Fruit fly (Drosophila melanogaster) whole organism, embryonic: Measurements from ENCODE around the gene Tango9.

Experiments
- Bdp1 ChIP-seq: fragments of 200-800 bp; sonication (Bioruptor generic); optimal IDR thresholded peaks from 3 replicates; lab custom pipeline; 2016; ENCODE audit warnings: missing biosample characterization, missing genetic modification characterization
- Bteb2 ChIP-seq: fragments of 200-800 bp; sonication (Bioruptor generic); optimal IDR thresholded peaks from 2 replicates; lab custom pipeline; 2016; ENCODE audit warnings: missing biosample characterization, missing genetic modification characterization
- CG10209 ChIP-seq: fragments of 200-800 bp; sonication (Bioruptor generic); optimal IDR thresholded peaks from 3 replicates; lab custom pipeline; 2017; ENCODE audit warnings: missing biosample characterization, mild to moderate bottlenecking, missing genetic modification characterization, missing genetic modification reagents
- CG10654 ChIP-seq: fragments of 200-800 bp; sonication (Bioruptor generic); optimal IDR thresholded peaks from 2 replicates; lab custom pipeline; 2016; ENCODE audit warnings: missing biosample characterization, missing genetic modification characterization
- CG12744 ChIP-seq: fragments of 200-800 bp; sonication (Bioruptor generic); optimal IDR thresholded peaks from 2 replicates; lab custom pipeline; 2016; ENCODE audit warnings: missing biosample characterization, missing genetic modification characterization
- CG13123 ChIP-seq: fragments of 200-800 bp; sonication (Bioruptor generic); optimal IDR thresholded peaks from 2 replicates; lab custom pipeline; 2016; ENCODE audit warnings: missing biosample characterization, missing genetic modification characterization
- CG15073 ChIP-seq: fragments of 200-800 bp; sonication (Bioruptor generic); optimal IDR thresholded peaks from 2 replicates; lab custom pipeline; 2016; ENCODE audit warnings: missing biosample characterization, missing genetic modification characterization
- CG15601 ChIP-seq: fragments of 200-800 bp; sonication (Bioruptor generic); optimal IDR thresholded peaks from 3 replicates; lab custom pipeline; 2019; ENCODE audit warnings: missing biosample characterization, mild to moderate bottlenecking, missing genetic modification characterization, moderate library complexity
- CG16779 ChIP-seq: fragments of 200-800 bp; sonication (Bioruptor generic); IDR thresholded peaks from 2 replicates; pipeline ENCODE4 v1.3.6; 2022; ENCODE audit warnings: missing biosample characterization, missing genetic modification characterization
- CG1792 ChIP-seq: fragments of 200-800 bp; sonication (Bioruptor generic); optimal IDR thresholded peaks from 2 replicates; lab custom pipeline; 2016; ENCODE audit warnings: missing biosample characterization, missing genetic modification characterization
- CG18619 ChIP-seq: fragments of 200-800 bp; sonication (Bioruptor generic); optimal IDR thresholded peaks from 3 replicates; lab custom pipeline; 2017; ENCODE audit warnings: missing biosample characterization, mild to moderate bottlenecking, missing genetic modification characterization
- CG2202 ChIP-seq: fragments of 200-800 bp; sonication (Bioruptor generic); optimal IDR thresholded peaks from 2 replicates; lab custom pipeline; 2018; ENCODE audit warnings: missing biosample characterization, mild to moderate bottlenecking, missing genetic modification characterization
- CG34422 ChIP-seq: fragments of 200-800 bp; sonication (Bioruptor generic); IDR thresholded peaks from 3 replicates; pipeline ENCODE4 v1.3.6; 2022; ENCODE audit warnings: missing biosample characterization, missing genetic modification characterization
- CG3995 ChIP-seq: fragments of 200-800 bp; sonication (Bioruptor generic); optimal IDR thresholded peaks from 3 replicates; lab custom pipeline; 2016; ENCODE audit warnings: missing biosample characterization, missing genetic modification characterization
- CG4328 ChIP-seq: fragments of 200-800 bp; sonication (Bioruptor generic); optimal IDR thresholded peaks from 3 replicates; lab custom pipeline; 2017; ENCODE audit warnings: missing biosample characterization, missing genetic modification reagents, missing genetic modification characterization
- CG6654 ChIP-seq: fragments of 200-800 bp; sonication (Bioruptor generic); optimal IDR thresholded peaks from 2 replicates; lab custom pipeline; 2017; ENCODE audit warnings: missing biosample characterization, mild to moderate bottlenecking, missing genetic modification characterization
- CG8089 ChIP-seq: fragments of 200-800 bp; sonication (Bioruptor generic); optimal IDR thresholded peaks from 3 replicates; lab custom pipeline; 2016; ENCODE audit warnings: missing biosample characterization, missing genetic modification characterization
- CG8281 ChIP-seq: fragments of 200-800 bp; sonication (Bioruptor generic); optimal IDR thresholded peaks from 2 replicates; lab custom pipeline; 2018; ENCODE audit warnings: missing biosample characterization, mild to moderate bottlenecking, missing genetic modification characterization, moderate library complexity
- CG8290 ChIP-seq, 3 experiments: fragments of 200-800 bp; sonication (Bioruptor generic); optimal IDR thresholded peaks; 2 replicates each; lab custom pipeline; 2016 to 2019; ENCODE audit warnings: missing biosample characterization in 3 of 3, missing genetic modification characterization in 3 of 3, mild to moderate bottlenecking in 2 of 3, moderate library complexity in 1 of 3
- CG8944 ChIP-seq: fragments of 200-800 bp; sonication (Bioruptor generic); optimal IDR thresholded peaks from 3 replicates; lab custom pipeline; 2016; ENCODE audit warnings: missing biosample characterization, missing genetic modification characterization
- CG9932 ChIP-seq: fragments of 200-800 bp; sonication (Bioruptor generic); IDR thresholded peaks from 2 replicates; pipeline ENCODE4 v1.3.6; 2022; ENCODE audit warnings: missing biosample characterization, missing genetic modification characterization
- Dbx ChIP-seq: fragments of 200-800 bp; sonication (Bioruptor generic); IDR thresholded peaks from 3 replicates; pipeline ENCODE4 v1.3.6; 2022; ENCODE audit warnings: missing biosample characterization, missing genetic modification characterization
- Dll ChIP-seq: fragments of 200-800 bp; sonication (Bioruptor generic); IDR thresholded peaks from 4 replicates; pipeline ENCODE4 v1.3.6; 2022; ENCODE audit warnings: missing biosample characterization, missing genetic modification characterization; ENCODE audit not compliant: partially characterized antibody
- HLHmδ ChIP-seq: fragments of 200-800 bp; sonication (Bioruptor generic); optimal IDR thresholded peaks from 2 replicates; lab custom pipeline; 2018; ENCODE audit warnings: missing biosample characterization, mild to moderate bottlenecking, missing genetic modification characterization, moderate library complexity
- Hey ChIP-seq: fragments of 200-800 bp; sonication (Bioruptor generic); optimal IDR thresholded peaks from 3 replicates; lab custom pipeline; 2018; ENCODE audit warnings: missing biosample characterization, mild to moderate bottlenecking, missing genetic modification characterization
- Hr39 ChIP-seq: fragments of >200 bp; optimal IDR thresholded peaks from 2 replicates; lab custom pipeline; 2017
- Jarid2 ChIP-seq: fragments of 200-800 bp; sonication (Bioruptor generic); optimal IDR thresholded peaks from 3 replicates; lab custom pipeline; 2017; ENCODE audit warnings: mild to moderate bottlenecking, missing biosample characterization, missing genetic modification reagents, missing genetic modification characterization
- NC2α ChIP-seq: fragments of 200-800 bp; sonication (Bioruptor generic); optimal IDR thresholded peaks from 2 replicates; lab custom pipeline; 2016; ENCODE audit warnings: missing biosample characterization, missing genetic modification characterization
- Oaz ChIP-seq: fragments of 200-800 bp; sonication (Bioruptor generic); IDR thresholded peaks from 2 replicates; pipeline ENCODE4 v1.3.6; 2022; ENCODE audit warnings: missing biosample characterization, missing genetic modification characterization
- Opbp ChIP-seq: fragments of 200-800 bp; sonication (Bioruptor generic); IDR thresholded peaks from 3 replicates; pipeline ENCODE4 v1.3.6; 2022; ENCODE audit warnings: missing biosample characterization, missing genetic modification characterization; ENCODE audit not compliant: partially characterized antibody
- Ptx1 ChIP-seq: fragments of 200-800 bp; sonication (Bioruptor generic); IDR thresholded peaks from 2 replicates; pipeline ENCODE4 v1.3.6; 2022; ENCODE audit warnings: missing biosample characterization, missing genetic modification characterization
- Ravus ChIP-seq: fragments of 200-800 bp; sonication (Bioruptor generic); IDR thresholded peaks from 2 replicates; pipeline ENCODE4 v1.3.6; 2022; ENCODE audit warnings: missing biosample characterization, missing genetic modification characterization
- Sin3A ChIP-seq: fragments of >200 bp; optimal IDR thresholded peaks from 2 replicates; lab custom pipeline; 2018
- Six4 ChIP-seq: fragments of 200-800 bp; sonication (Bioruptor generic); optimal IDR thresholded peaks from 2 replicates; lab custom pipeline; 2016; ENCODE audit warnings: missing biosample characterization, missing genetic modification characterization
- Sry-δ ChIP-seq: fragments of 200-800 bp; sonication (Bioruptor generic); optimal IDR thresholded peaks from 2 replicates; lab custom pipeline; 2016; ENCODE audit warnings: missing biosample characterization, missing genetic modification characterization
- aop ChIP-seq: fragments of 200-800 bp; sonication (Bioruptor generic); IDR thresholded peaks from 2 replicates; pipeline ENCODE4 v1.3.6; 2022; ENCODE audit warnings: missing biosample characterization, missing genetic modification characterization
- az2 ChIP-seq: fragments of 200-800 bp; sonication (Bioruptor generic); optimal IDR thresholded peaks from 3 replicates; lab custom pipeline; 2016; ENCODE audit warnings: missing biosample characterization, missing genetic modification characterization
- cas ChIP-seq: fragments of 200-800 bp; sonication (Bioruptor generic); IDR thresholded peaks from 2 replicates; pipeline ENCODE4 v1.3.6; 2022; ENCODE audit warnings: missing biosample characterization, missing genetic modification characterization
- dpn ChIP-seq, 2 experiments: fragments of 200-800 bp; sonication (Bioruptor generic); optimal IDR thresholded peaks; 3 replicates each; lab custom pipeline; 2016; ENCODE audit warnings: missing biosample characterization in 2 of 2, missing genetic modification characterization in 2 of 2
- dysf ChIP-seq: fragments of 200-800 bp; sonication (Bioruptor generic); IDR thresholded peaks from 3 replicates; pipeline ENCODE4 v1.3.6; 2022; ENCODE audit warnings: missing biosample characterization, missing genetic modification characterization
- eve ChIP-seq, 2 experiments: fragments of >200 bp; optimal IDR thresholded peaks; 2 replicates each; lab custom pipeline; 2017; ENCODE audit warnings: missing biosample characterization in 2 of 2, missing genetic modification characterization in 2 of 2
- exex ChIP-seq: fragments of 200-800 bp; sonication (Bioruptor generic); optimal IDR thresholded peaks from 4 replicates; lab custom pipeline; 2018; ENCODE audit warnings: missing biosample characterization, mild to moderate bottlenecking, missing genetic modification characterization, moderate library complexity
- fd102C ChIP-seq: fragments of 200-800 bp; sonication (Bioruptor generic); optimal IDR thresholded peaks from 2 replicates; lab custom pipeline; 2018; ENCODE audit warnings: missing biosample characterization, mild to moderate bottlenecking, missing genetic modification characterization, moderate library complexity
- grn ChIP-seq: fragments of 200-800 bp; sonication (Bioruptor generic); optimal IDR thresholded peaks from 3 replicates; lab custom pipeline; 2017; ENCODE audit warnings: missing biosample characterization, missing genetic modification characterization
- gsb-n ChIP-seq: fragments of 200-800 bp; sonication (Bioruptor generic); optimal IDR thresholded peaks from 3 replicates; lab custom pipeline; 2018; ENCODE audit warnings: missing biosample characterization, mild to moderate bottlenecking, missing genetic modification characterization
- jigr1 ChIP-seq: fragments of 200-800 bp; sonication (Bioruptor generic); IDR thresholded peaks from 3 replicates; pipeline ENCODE4 v1.3.6; 2022; ENCODE audit warnings: missing biosample characterization, missing genetic modification characterization
- kni ChIP-seq: fragments of 200-800 bp; sonication (Bioruptor generic); optimal IDR thresholded peaks from 3 replicates; lab custom pipeline; 2017; ENCODE audit warnings: mild to moderate bottlenecking, missing biosample characterization, missing genetic modification reagents, missing genetic modification characterization
- lmd ChIP-seq: fragments of 200-800 bp; sonication (Bioruptor generic); IDR thresholded peaks from 2 replicates; pipeline ENCODE4 v1.3.6; 2022; ENCODE audit warnings: missing biosample characterization, missing genetic modification characterization
- pita ChIP-seq: fragments of 200-800 bp; sonication (Bioruptor generic); optimal IDR thresholded peaks from 2 replicates; lab custom pipeline; 2017; ENCODE audit warnings: missing biosample characterization, mild to moderate bottlenecking, missing genetic modification characterization
- rib ChIP-seq: fragments of 200-800 bp; sonication (Bioruptor generic); IDR thresholded peaks from 2 replicates; pipeline ENCODE4 v1.3.6; 2022; ENCODE audit warnings: missing biosample characterization, missing genetic modification characterization
- vfl ChIP-seq: fragments of 200-800 bp; sonication (Bioruptor generic); optimal IDR thresholded peaks from 2 replicates; lab custom pipeline; 2016; ENCODE audit warnings: missing biosample characterization, missing genetic modification characterization
- zfh1 ChIP-seq: fragments of 200-800 bp; sonication (Bioruptor generic); IDR thresholded peaks from 3 replicates; pipeline ENCODE4 v1.3.6; 2022; ENCODE audit warnings: missing biosample characterization, missing genetic modification characterization

Gene Tango9

DNA sequence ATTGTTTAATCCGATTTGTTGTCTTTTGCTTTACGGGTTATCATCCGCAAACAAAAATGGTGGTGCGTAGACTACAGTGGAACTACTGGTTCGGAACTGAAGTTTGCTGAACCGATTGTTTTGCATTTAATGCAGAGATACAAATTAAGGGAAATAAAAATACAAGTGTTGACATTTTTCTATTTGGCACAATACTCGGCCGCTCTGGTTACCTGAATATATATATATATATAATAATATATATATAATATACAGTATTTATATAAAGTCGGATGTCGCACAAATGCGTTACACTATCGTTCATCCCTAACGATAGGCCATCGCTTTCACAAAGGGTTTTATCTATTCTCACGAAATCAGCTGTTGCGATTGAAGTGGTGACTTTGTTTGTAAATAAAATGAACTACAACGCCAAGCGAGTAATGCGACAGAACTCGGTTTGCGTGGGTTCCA lies 42.1 kb upstream of the Tango9 start, which contains the start of the genes DCAF12 and Spt3 (continued):
- TF ChIP-seq CG8089 (GFP tag; lab: Kevin White, UChicago) (no peak), pita (GFP tag; lab: Kevin White, UChicago) (no peak), CG12744 (no peak), Hr39 (lab: Kevin White, UChicago) (no peak), eve (GFP tag; optimal IDR thresholded peaks at IDR 0.05; lab: Kevin White, UChicago) (no peak), CG34422 (GFP tag; lab: Robert Waterston, UW) (peak; percentile 43; the same call in 2 of the 3 replicates), Oaz (no peak), Opbp (GFP tag; lab: Robert Waterston, UW) (peak; percentile 90), Dll (GFP tag; lab: Robert Waterston, UW) (peak; percentile 98), aop (GFP tag; lab: Robert Waterston, UW) (no peak), rib (GFP tag; lab: Robert Waterston, UW) (no peak), dysf (GFP tag; lab: Robert Waterston, UW) (0 out of 3 replicates have a peak, but pooled peaks have one; percentile 50), Sry-δ (GFP tag; lab: Kevin White, UChicago) (peak; percentile 75), Jarid2 (GFP tag; lab: Kevin White, UChicago) (no peak), kni (no peak), grn (GFP tag; lab: Kevin White, UChicago) (peak; percentile 74), CG13123 (GFP tag; lab: Kevin White, UChicago) (no peak), gsb-n (tag; lab: Kevin White, UChicago) (no peak), CG1792 (GFP tag; lab: Kevin White, UChicago) (no peak), Ptx1 (GFP tag; lab: Robert Waterston, UW) (peak; percentile 71), fd102C (GFP tag; lab: Kevin White, UChicago) (no peak), HLHmδ (GFP tag; lab: Kevin White, UChicago) (no peak), CG3995 (GFP tag; lab: Kevin White, UChicago) (peak; percentile 27), CG4328 (GFP tag; lab: Kevin White, UChicago) (no peak), cas (GFP tag; lab: Robert Waterston, UW) (0 out of 2 replicates have a peak, but pooled peaks have one; percentile 33), Ravus (no peak), CG6654 (GFP tag; lab: Kevin White, UChicago) (no peak), CG15073 (no peak), CG16779 (no peak), dpn (GFP tag; optimal IDR thresholded peaks at IDR 0.05; lab: Kevin White, UChicago) (peak in 1 of 2 experiments; percentile 45), CG2202 (tag; lab: Kevin White, UChicago) (peak; percentile 5), Bdp1 (no peak), CG8290 (GFP tag; optimal IDR thresholded peaks at IDR 0.05; lab: Kevin White, UChicago) (peak; percentile 27), CG8290 (tag; optimal IDR thresholded peaks at IDR 0.05; lab: Kevin White, UChicago) (no peak), CG18619 (no peak), jigr1 (no peak), CG9932 (peak; percentile 85), CG8944 (no peak), CG8281 (tag; lab: Kevin White, UChicago) (no peak), zfh1 (GFP tag; lab: Robert Waterston, UW) (peak; percentile 62; the same call in 1 of the 3 replicates), exex (tag; lab: Kevin White, UChicago) (no peak), Hey (tag; lab: Kevin White, UChicago) (no peak), NC2α (GFP tag; lab: Kevin White, UChicago) (no peak), Six4 (GFP tag; lab: Kevin White, UChicago) (peak; percentile 25), lmd (GFP tag; lab: Robert Waterston, UW) (peak; percentile 49), Dbx (GFP tag; lab: Robert Waterston, UW) (peak; percentile 49; the same call in 1 of the 3 replicates), CG10654 (peak; percentile 40), az2 (GFP tag; lab: Kevin White, UChicago) (peak; percentile 13), vfl (GFP tag; lab: Kevin White, UChicago) (no peak), Bteb2 (GFP tag; lab: Kevin White, UChicago) (no peak), CG10209 (GFP tag; lab: Kevin White, UChicago) (no peak), CG15601 (tag; lab: Kevin White, UChicago) (peak; percentile 64), Sin3A (lab: Kevin White, UChicago) (no peak)
